Worm (Caenorhabditis elegans) whole organism, L4 larva: Measurements from ENCODE around the gene C37C3.18.

Experiments used
- F10B5.3 ChIP-seq: sonication (generic microtip); optimal IDR thresholded peaks from 2 replicates; lab custom pipeline; 2016; ENCODE audit warnings: mild to moderate bottlenecking, missing genetic modification characterization, missing compliant biosample characterization
- F37D6.2 ChIP-seq: sonication (generic microtip); optimal IDR thresholded peaks from 2 replicates; lab custom pipeline; 2016; ENCODE audit warnings: mild to moderate bottlenecking, missing genetic modification characterization, missing compliant biosample characterization
- T20F7.1 ChIP-seq: fragments of 200-800 bp; sonication (Bioruptor generic); optimal IDR thresholded peaks from 2 replicates; lab custom pipeline; 2018; ENCODE audit warnings: mild to moderate bottlenecking, missing genetic modification characterization, missing compliant biosample characterization
- Y75B8A.6 ChIP-seq: fragments of 200-800 bp; sonication (Bioruptor generic); IDR thresholded peaks from 2 replicates; pipeline ENCODE4 v1.3.6; 2022; ENCODE audit warnings: missing genetic modification reagents, missing genetic modification characterization, missing compliant biosample characterization
- aha-1 ChIP-seq: fragments of 150-350 bp; peaks from one replicate; lab custom pipeline; 2014; ENCODE audit warnings: missing biosample characterization, missing genetic modification characterization
- ama-1 ChIP-seq: fragments of 150-350 bp; optimal IDR thresholded peaks from 2 replicates; lab custom pipeline; 2014; ENCODE audit warnings: inconsistent platforms, mixed read lengths
- ceh-28 ChIP-seq: fragments of 150-350 bp; optimal IDR thresholded peaks from 2 replicates; lab custom pipeline; 2014; ENCODE audit warnings: missing biosample characterization, missing genetic modification reagents, missing genetic modification characterization
- ceh-44 ChIP-seq: fragments of 200-800 bp; sonication (Bioruptor generic); IDR thresholded peaks from 2 replicates; pipeline ENCODE4 v1.3.6; 2022; ENCODE audit warnings: missing genetic modification reagents, missing genetic modification characterization, missing compliant biosample characterization
- ces-1 ChIP-seq: fragments of 150-350 bp; sonication (generic microtip); optimal IDR thresholded peaks from 4 replicates; lab custom pipeline; 2014; ENCODE audit warnings: missing biosample characterization, missing genetic modification reagents, missing genetic modification characterization
- daf-16 ChIP-seq, 3 experiments: sonication (generic microtip); optimal IDR thresholded peaks; 2 replicates each; lab custom pipeline; 2016 to 2017; ENCODE audit warnings: missing genetic modification characterization in 3 of 3, missing genetic modification reagents in 3 of 3, mild to moderate bottlenecking in 2 of 3, missing compliant biosample characterization in 2 of 3, missing biosample characterization in 1 of 3, moderate library complexity in 1 of 3
- dmd-6 ChIP-seq: fragments of 200-800 bp; sonication (Bioruptor generic); IDR thresholded peaks from 2 replicates; pipeline ENCODE4 v1.3.6; 2022; ENCODE audit warnings: missing genetic modification reagents, missing genetic modification characterization, missing compliant biosample characterization
- dmd-9 ChIP-seq: fragments of 200-800 bp; sonication (Bioruptor generic); IDR thresholded peaks from 2 replicates; pipeline ENCODE4 v1.3.6; 2022; ENCODE audit warnings: missing genetic modification reagents, missing genetic modification characterization, missing compliant biosample characterization
- dpl-1 ChIP-seq: fragments of 150-350 bp; optimal IDR thresholded peaks from 2 replicates; lab custom pipeline; 2014; ENCODE audit warnings: missing biosample characterization, missing genetic modification reagents, missing genetic modification characterization
- dve-1 ChIP-seq: sonication (generic microtip); optimal IDR thresholded peaks from 2 replicates; lab custom pipeline; 2017; ENCODE audit warnings: antibody characterized with exemption, mild to moderate bottlenecking, missing genetic modification characterization, missing compliant biosample characterization; ENCODE audit not compliant: insufficient read depth
- egl-27 ChIP-seq: sonication (generic microtip); optimal IDR thresholded peaks from 3 replicates; lab custom pipeline; 2017; ENCODE audit warnings: missing biosample characterization, missing genetic modification reagents, missing genetic modification characterization
- egl-43 ChIP-seq: fragments of 200-800 bp; sonication (Bioruptor generic); IDR thresholded peaks from 2 replicates; pipeline ENCODE4 v1.3.6; 2022; ENCODE audit warnings: missing genetic modification reagents, missing genetic modification characterization, missing compliant biosample characterization
- fkh-10 ChIP-seq: fragments of 150-350 bp; optimal IDR thresholded peaks from 2 replicates; lab custom pipeline; 2014; ENCODE audit warnings: missing biosample characterization, missing genetic modification reagents, missing genetic modification characterization
- gei-8 ChIP-seq: fragments of 200-800 bp; sonication (Bioruptor generic); optimal IDR thresholded peaks from 2 replicates; lab custom pipeline; 2018; ENCODE audit warnings: mild to moderate bottlenecking, missing genetic modification characterization, missing compliant biosample characterization
- hlh-11 ChIP-seq: fragments of 200-800 bp; sonication (Bioruptor generic); optimal IDR thresholded peaks from 2 replicates; lab custom pipeline; 2018; ENCODE audit warnings: mild to moderate bottlenecking, missing genetic modification characterization, missing compliant biosample characterization
- lsy-2 ChIP-seq, 2 experiments: fragments of 150-350 bp in 1 of 2; sonication (generic microtip) in 1 of 2; optimal IDR thresholded peaks; 2 replicates each; lab custom pipeline; 2014 to 2017; ENCODE audit warnings: missing biosample characterization in 2 of 2, missing genetic modification characterization in 2 of 2
- mes-2 ChIP-seq: sonication (generic microtip); optimal IDR thresholded peaks from 2 replicates; lab custom pipeline; 2016; ENCODE audit warnings: missing genotype, mild to moderate bottlenecking, missing genetic modification characterization, missing compliant biosample characterization; ENCODE audit not compliant: poor library complexity, severe bottlenecking
- nhr-11 ChIP-seq: fragments of 150-350 bp; optimal IDR thresholded peaks from 2 replicates; lab custom pipeline; 2014; ENCODE audit warnings: missing biosample characterization, missing genetic modification characterization
- nhr-111 ChIP-seq: fragments of 200-800 bp; sonication (Bioruptor generic); optimal IDR thresholded peaks from 2 replicates; lab custom pipeline; 2018; ENCODE audit warnings: mild to moderate bottlenecking, missing genetic modification characterization, missing compliant biosample characterization
- nhr-28 ChIP-seq: fragments of 150-350 bp; optimal IDR thresholded peaks from 2 replicates; lab custom pipeline; 2014; ENCODE audit warnings: missing biosample characterization, missing genetic modification characterization
- nhr-48 ChIP-seq: sonication (generic microtip); optimal IDR thresholded peaks from 2 replicates; lab custom pipeline; 2016; ENCODE audit warnings: mild to moderate bottlenecking, missing genetic modification characterization, missing compliant biosample characterization
- nhr-6 ChIP-seq: fragments of 150-350 bp; optimal IDR thresholded peaks from 2 replicates; lab custom pipeline; 2014; ENCODE audit warnings: missing biosample characterization, missing genetic modification characterization
- pqm-1 ChIP-seq: sonication (generic microtip); optimal IDR thresholded peaks from 2 replicates; lab custom pipeline; 2017; ENCODE audit warnings: missing biosample characterization, missing genetic modification characterization
- rbr-2 ChIP-seq: sonication (generic microtip); optimal IDR thresholded peaks from 2 replicates; lab custom pipeline; 2016; ENCODE audit warnings: missing genotype, missing genetic modification characterization, missing compliant biosample characterization
- set-16 ChIP-seq: fragments of 200-800 bp; sonication (Bioruptor generic); IDR thresholded peaks from 2 replicates; pipeline ENCODE4 v1.3.6; 2022; ENCODE audit warnings: missing genetic modification reagents, missing genetic modification characterization, missing compliant biosample characterization
- snpc-4 ChIP-seq: fragments of 150-350 bp; optimal IDR thresholded peaks from 2 replicates; lab custom pipeline; 2014; ENCODE audit warnings: missing biosample characterization, missing genetic modification characterization
- spr-3 ChIP-seq: fragments of 200-800 bp; sonication (Bioruptor generic); optimal IDR thresholded peaks from 2 replicates; lab custom pipeline; 2018; ENCODE audit warnings: mild to moderate bottlenecking, missing genetic modification characterization, missing compliant biosample characterization
- tra-1 ChIP-seq: fragments of 200-800 bp; sonication (Bioruptor generic); IDR thresholded peaks from 2 replicates; pipeline ENCODE4 v1.3.6; 2022; ENCODE audit warnings: missing genetic modification reagents, missing genetic modification characterization, missing compliant biosample characterization
- unc-130 ChIP-seq: sonication (generic microtip); optimal IDR thresholded peaks from 2 replicates; lab custom pipeline; 2016; ENCODE audit warnings: missing genetic modification reagents, missing genetic modification characterization, missing compliant biosample characterization
- unc-62 ChIP-seq, 3 experiments: fragments of 150-350 bp in 1 of 3; sonication (generic microtip); optimal IDR thresholded peaks in 2 of 3; peaks in 1 of 3; 1 replicate in 1 of 3; 2 replicates in 2 of 3; lab custom pipeline; 2014 to 2017; ENCODE audit warnings: missing biosample characterization in 3 of 3, missing genetic modification characterization in 3 of 3, missing genetic modification reagents in 3 of 3, missing genotype in 1 of 3
- vab-7 ChIP-seq: fragments of 200-800 bp; sonication (Bioruptor generic); IDR thresholded peaks from 2 replicates; pipeline ENCODE4 v1.3.6; 2022; ENCODE audit warnings: missing genetic modification reagents, missing genetic modification characterization, missing compliant biosample characterization
- zag-1 ChIP-seq: fragments of 150-350 bp; optimal IDR thresholded peaks from 2 replicates; lab custom pipeline; 2014; ENCODE audit warnings: missing biosample characterization, missing genetic modification characterization
- zfp-3 ChIP-seq: fragments of 200-800 bp; sonication (Bioruptor generic); conservative IDR thresholded peaks from 2 replicates; pipeline ENCODE4 v1.3.6; 2022; ENCODE audit warnings: missing genetic modification reagents, missing genetic modification characterization, missing compliant biosample characterization
- zip-11 ChIP-seq: fragments of 200-800 bp; sonication (Bioruptor generic); IDR thresholded peaks from 2 replicates; pipeline ENCODE4 v1.3.6; 2022; ENCODE audit warnings: missing genetic modification characterization, missing compliant biosample characterization
- zip-2 ChIP-seq: fragments of 150-350 bp; optimal IDR thresholded peaks from 2 replicates; lab custom pipeline; 2014; ENCODE audit warnings: missing biosample characterization, missing genetic modification characterization

Gene C37C3.18

ce11 chrV:7884441-7884840 lies 29.6 kb downstream of the C37C3.18 start:
- peak; percentile 84 for TF ChIP-seq aha-1 (tag; lab: Kevin White, UChicago)
- no peak for TF ChIP-seq Y75B8A.6 (GFP tag; lab: Robert Waterston, UW)
- no peak for TF ChIP-seq dmd-6 (GFP tag; lab: Robert Waterston, UW)
- TF ChIP-seq nhr-11 (tag; lab: Kevin White, UChicago): peak; percentile 1

- TF ChIP-seq nhr-6 (tag; lab: Kevin White, UChicago): peak; percentile 9
- no peak for TF ChIP-seq set-16 (GFP tag; lab: Robert Waterston, UW)
- TF ChIP-seq unc-130 (GFP tag; lab: Kevin White, UChicago): no peak
- peak; percentile 45 for TF ChIP-seq dmd-6 (GFP tag; lab: Robert Waterston, UW)
- peak; percentile 43 for TF ChIP-seq dve-1 (tag; lab: Kevin White, UChicago)
- no peak for TF ChIP-seq daf-16 (GFP tag; optimal IDR thresholded peaks at IDR 0.05; lab: Kevin White, UChicago)
- peak; percentile 69 for TF ChIP-seq daf-16 (tag; optimal IDR thresholded peaks at IDR 0.05; lab: Kevin White, UChicago)
- TF ChIP-seq nhr-28 (tag; lab: Kevin White, UChicago): peak; percentile 37
- TF ChIP-seq nhr-48: no peak
- TF ChIP-seq lsy-2 (tag; optimal IDR thresholded peaks at IDR 0.05; lab: Kevin White, UChicago): no peak
- peak; percentile 80 for TF ChIP-seq pqm-1
- peak; percentile 54 for TF ChIP-seq hlh-11 (tag; lab: Kevin White, UChicago)
- peak; percentile 22 for TF ChIP-seq mes-2
These were observed 33.2 kb downstream of the C37C3.18 start for ce11 chrV:7888036-7888435.

DNA sequence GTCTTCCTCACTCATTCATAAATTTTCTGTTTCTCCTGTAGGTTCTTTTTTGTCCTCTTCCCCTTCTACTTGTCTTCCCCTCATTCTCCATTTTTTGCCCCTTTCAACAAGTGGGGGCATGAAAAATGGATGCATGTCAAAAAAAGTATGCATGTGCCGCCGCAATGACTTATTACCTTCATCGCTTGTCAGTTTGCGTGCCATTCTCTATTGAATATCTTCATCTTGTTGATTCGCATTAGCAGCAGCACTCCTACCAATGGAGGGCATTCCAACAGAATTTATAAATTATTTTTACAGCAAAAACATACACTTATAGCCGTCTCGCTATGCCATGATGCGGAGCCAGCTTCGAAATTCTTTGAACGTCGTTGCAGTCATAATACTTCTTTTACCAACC lies 36.4 kb downstream of the C37C3.18 start, which contains the start of gene F40A3.1:
TSS of gene F40A3.1 (plus strand) at position 301 of the 400 bp plus-strand sequence.
- TF ChIP-seq unc-62 (GFP tag; optimal IDR thresholded peaks at IDR 0.05 in 1 of 2; lab: Kevin White, UChicago) (peak in 1 of 2 experiments; percentile 32), unc-62 (tag; optimal IDR thresholded peaks at IDR 0.05; lab: Kevin White, UChicago) (no peak), zip-2 (no peak), aha-1 (tag; lab: Kevin White, UChicago) (peak; percentile 29), zfp-3 (GFP tag; lab: Robert Waterston, UW) (no peak)

DNA sequence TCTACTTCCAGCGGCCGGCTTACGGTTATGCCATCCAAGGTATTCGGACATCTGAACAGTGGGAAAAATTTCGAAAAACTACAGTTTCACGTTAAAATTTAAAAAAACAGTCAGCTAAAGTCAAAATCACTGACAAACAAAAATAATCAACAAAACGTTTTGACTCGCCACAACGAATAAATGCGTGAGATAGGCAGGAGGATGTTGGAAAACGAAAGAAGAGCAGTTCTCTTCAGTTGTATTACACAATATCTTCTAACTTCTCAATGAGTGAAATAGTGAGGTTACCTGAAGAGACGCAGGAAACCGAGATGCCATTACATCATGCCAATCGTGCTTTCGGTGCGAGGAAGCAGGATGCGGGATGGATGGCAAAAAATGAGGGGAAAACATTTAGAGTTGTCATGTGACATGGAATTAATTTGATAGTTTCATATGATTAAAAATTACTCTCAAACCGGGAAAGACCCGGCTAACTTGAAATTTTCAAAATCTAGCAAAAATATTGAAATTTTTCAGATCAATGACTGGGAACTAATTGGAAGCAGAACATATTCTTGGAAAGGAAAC lies 39.1 kb downstream of the C37C3.18 start, which contains the start of gene F40A3.6:
TSS of gene F40A3.6 (minus strand) at position 51 of the 570 bp plus-strand sequence.
- TF ChIP-seq fkh-10 (GFP tag; lab: Kevin White, UChicago) (no peak), ceh-44 (GFP tag; lab: Robert Waterston, UW) (no peak), dmd-6 (GFP tag; lab: Robert Waterston, UW) (no peak), vab-7 (GFP tag; lab: Robert Waterston, UW) (no peak), daf-16 (GFP tag; optimal IDR thresholded peaks at IDR 0.05; lab: Kevin White, UChicago) (peak in 1 of 2 experiments; percentile 58), daf-16 (tag; optimal IDR thresholded peaks at IDR 0.05; lab: Kevin White, UChicago) (no peak), dpl-1 (no peak), spr-3 (GFP tag; lab: Kevin White, UChicago) (no peak), nhr-11 (tag; lab: Kevin White, UChicago) (peak; percentile 47), ceh-28 (tag; lab: Kevin White, UChicago) (no peak), zag-1 (no peak), hlh-11 (tag; lab: Kevin White, UChicago) (peak; percentile 25), dmd-9 (GFP tag; lab: Robert Waterston, UW) (no peak), gei-8 (GFP tag; lab: Kevin White, UChicago) (no peak), egl-43 (no peak), snpc-4 (tag; lab: Kevin White, UChicago) (no peak), ama-1 (lab: Kevin White, UChicago) (no peak), rbr-2 (tag; lab: Kevin White, UChicago) (no peak), T20F7.1 (no peak), F10B5.3 (tag; lab: Kevin White, UChicago) (no peak), nhr-48 (no peak), egl-27 (tag; lab: Kevin White, UChicago) (no peak), unc-62 (GFP tag; optimal IDR thresholded peaks at IDR 0.05 in 1 of 2; lab: Kevin White, UChicago) (peak in 1 of 2 experiments; percentile 44), unc-62 (tag; optimal IDR thresholded peaks at IDR 0.05; lab: Kevin White, UChicago) (no peak), nhr-111 (GFP tag; lab: Kevin White, UChicago) (no peak), F37D6.2 (tag; lab: Kevin White, UChicago) (no peak), zip-11 (GFP tag; lab: Robert Waterston, UW) (no peak), tra-1 (GFP tag; lab: Robert Waterston, UW) (no peak), pqm-1 (no peak), ces-1 (GFP tag; lab: Kevin White, UChicago) (no peak)
